Worm (Caenorhabditis elegans) whole organism, young adult: Measurements from ENCODE around the gene rnp-7.

Experiments
- B0019.2 ChIP-seq: fragments of 200-800 bp; sonication (Bioruptor generic); conservative IDR thresholded peaks from 2 replicates; pipeline ENCODE4 v1.3.6; 2022; ENCODE audit warnings: missing genetic modification reagents, missing genetic modification characterization, missing compliant biosample characterization
- B0261.1 ChIP-seq: sonication (generic microtip); optimal IDR thresholded peaks from 2 replicates; lab custom pipeline; 2016; ENCODE audit warnings: mild to moderate bottlenecking, missing genetic modification characterization, moderate library complexity, missing compliant biosample characterization
- F10E7.11 ChIP-seq: sonication (generic microtip); optimal IDR thresholded peaks from 2 replicates; lab custom pipeline; 2017; ENCODE audit warnings: mild to moderate bottlenecking, missing genetic modification characterization, moderate library complexity, missing compliant biosample characterization
- F22D6.2 ChIP-seq: sonication (generic microtip); optimal IDR thresholded peaks from 2 replicates; lab custom pipeline; 2016; ENCODE audit warnings: mild to moderate bottlenecking, missing genetic modification characterization, missing compliant biosample characterization
- F49E8.2 ChIP-seq: sonication (generic microtip); optimal IDR thresholded peaks from 3 replicates; lab custom pipeline; 2017; ENCODE audit warnings: missing genetic modification characterization, mild to moderate bottlenecking, missing compliant biosample characterization, antibody characterized with exemption, moderate library complexity; ENCODE audit not compliant: insufficient read depth
- F55B11.4 ChIP-seq: sonication (generic microtip); optimal IDR thresholded peaks from 2 replicates; lab custom pipeline; 2016; ENCODE audit warnings: missing compliant biosample characterization, missing genetic modification characterization, borderline replicate concordance; ENCODE audit not compliant: insufficient read depth
- F57A8.1 ChIP-seq: fragments of 200-800 bp; sonication (Bioruptor generic); optimal IDR thresholded peaks from 2 replicates; lab custom pipeline; 2018; ENCODE audit warnings: mild to moderate bottlenecking, missing genetic modification characterization, moderate library complexity, missing compliant biosample characterization
- T26A5.8 ChIP-seq: sonication (generic microtip); optimal IDR thresholded peaks from 2 replicates; lab custom pipeline; 2016; ENCODE audit warnings: missing genetic modification characterization, missing compliant biosample characterization
- Y53G8AR.9 ChIP-seq: fragments of 200-800 bp; sonication (Bioruptor generic); conservative IDR thresholded peaks from 2 replicates; pipeline ENCODE4 v1.3.6; 2022; ENCODE audit warnings: missing genetic modification reagents, missing genetic modification characterization, missing compliant biosample characterization
- Y79H2A.3 ChIP-seq: fragments of 200-800 bp; sonication (Bioruptor generic); conservative IDR thresholded peaks from 2 replicates; pipeline ENCODE4 v1.3.6; 2022; ENCODE audit warnings: missing genetic modification reagents, missing genetic modification characterization, missing compliant biosample characterization
- Y95B8A.8 ChIP-seq: fragments of 200-800 bp; sonication (Bioruptor generic); IDR thresholded peaks from 2 replicates; pipeline ENCODE4 v1.3.6; 2022; ENCODE audit warnings: missing genetic modification reagents, missing genetic modification characterization, missing compliant biosample characterization
- akir-1 ChIP-seq: fragments of 200-800 bp; sonication (Bioruptor generic); optimal IDR thresholded peaks from 2 replicates; lab custom pipeline; 2018; ENCODE audit warnings: mild to moderate bottlenecking, missing genetic modification characterization, moderate library complexity, missing compliant biosample characterization
- atf-7 ChIP-seq: sonication (generic microtip); optimal IDR thresholded peaks from 2 replicates; lab custom pipeline; 2017; ENCODE audit warnings: mild to moderate bottlenecking, missing genetic modification characterization, missing compliant biosample characterization
- athp-1 ChIP-seq: sonication (generic microtip); optimal IDR thresholded peaks from 2 replicates; lab custom pipeline; 2017; ENCODE audit warnings: mild to moderate bottlenecking, missing genetic modification characterization, missing compliant biosample characterization
- attf-5 ChIP-seq: fragments of 200-800 bp; sonication (Bioruptor generic); optimal IDR thresholded peaks from 2 replicates; lab custom pipeline; 2018; ENCODE audit warnings: mild to moderate bottlenecking, missing genetic modification characterization, missing compliant biosample characterization
- attf-6 ChIP-seq: fragments of 200-800 bp; sonication (Bioruptor generic); IDR thresholded peaks from 2 replicates; pipeline ENCODE4 v1.3.6; 2022; ENCODE audit warnings: missing genetic modification reagents, missing genetic modification characterization, missing compliant biosample characterization
- bed-1 ChIP-seq: fragments of 200-800 bp; sonication (Bioruptor generic); IDR thresholded peaks from 2 replicates; pipeline ENCODE4 v1.3.6; 2022; ENCODE audit warnings: missing genetic modification reagents, missing genetic modification characterization, missing compliant biosample characterization
- cebp-2 ChIP-seq: fragments of 200-800 bp; sonication (Bioruptor generic); IDR thresholded peaks from 2 replicates; pipeline ENCODE4 v1.3.6; 2022; ENCODE audit warnings: missing genetic modification characterization, missing compliant biosample characterization
- ceh-91 ChIP-seq: fragments of 200-800 bp; sonication (Bioruptor generic); IDR thresholded peaks from 2 replicates; pipeline ENCODE4 v1.3.6; 2022; ENCODE audit warnings: missing genetic modification reagents, missing genetic modification characterization, missing compliant biosample characterization
- dox-1 ChIP-seq: fragments of 200-800 bp; sonication (Bioruptor generic); IDR thresholded peaks from 2 replicates; pipeline ENCODE4 v1.3.6; 2022; ENCODE audit warnings: missing genetic modification reagents, missing genetic modification characterization, missing compliant biosample characterization
- dpff-1 ChIP-seq: sonication (generic microtip); optimal IDR thresholded peaks from 2 replicates; lab custom pipeline; 2017; ENCODE audit warnings: mild to moderate bottlenecking, missing genetic modification characterization, missing compliant biosample characterization
- efl-1 ChIP-seq: fragments of 150-350 bp; optimal IDR thresholded peaks from 2 replicates; lab custom pipeline; 2014; ENCODE audit warnings: missing biosample characterization, missing genetic modification reagents, missing genetic modification characterization
- fkh-3 ChIP-seq: sonication (generic microtip); optimal IDR thresholded peaks from 2 replicates; lab custom pipeline; 2016; ENCODE audit warnings: mild to moderate bottlenecking, missing genetic modification characterization, missing compliant biosample characterization
- him-1 ChIP-seq: sonication (generic microtip); optimal IDR thresholded peaks from 2 replicates; lab custom pipeline; 2016; ENCODE audit warnings: missing genotype, missing genetic modification reagents, missing genetic modification characterization, missing compliant biosample characterization
- hlh-12 ChIP-seq: sonication (generic microtip); optimal IDR thresholded peaks from 2 replicates; lab custom pipeline; 2016; ENCODE audit warnings: missing genetic modification characterization, missing compliant biosample characterization
- hmg-1.2 ChIP-seq: fragments of 200-800 bp; sonication (Bioruptor generic); IDR thresholded peaks from 2 replicates; pipeline ENCODE4 v1.3.6; 2022; ENCODE audit warnings: missing genetic modification reagents, missing genetic modification characterization, missing compliant biosample characterization
- hrde-1 ChIP-seq: sonication (generic microtip); optimal IDR thresholded peaks from 2 replicates; lab custom pipeline; 2016; ENCODE audit warnings: missing genetic modification characterization, mild to moderate bottlenecking, missing compliant biosample characterization, moderate library complexity, missing genotype, missing genetic modification reagents, borderline replicate concordance
- hsf-1 ChIP-seq: fragments of 200-800 bp; sonication (Bioruptor generic); IDR thresholded peaks from 2 replicates; pipeline ENCODE4 v1.3.6; 2022; ENCODE audit warnings: missing genetic modification reagents, missing genetic modification characterization, missing compliant biosample characterization
- lag-1 ChIP-seq: fragments of 200-800 bp; sonication (Bioruptor generic); IDR thresholded peaks from 2 replicates; pipeline ENCODE4 v1.3.6; 2022; ENCODE audit warnings: missing genetic modification reagents, missing genetic modification characterization, missing compliant biosample characterization
- lin-54 ChIP-seq: fragments of 200-800 bp; sonication (Bioruptor generic); optimal IDR thresholded peaks from 2 replicates; lab custom pipeline; 2018; ENCODE audit warnings: mild to moderate bottlenecking, missing genetic modification characterization, missing compliant biosample characterization
- madf-3 ChIP-seq: fragments of 200-800 bp; sonication (Bioruptor generic); IDR thresholded peaks from 2 replicates; pipeline ENCODE4 v1.3.6; 2022; ENCODE audit warnings: missing genetic modification reagents, missing genetic modification characterization, missing compliant biosample characterization
- madf-6 ChIP-seq: fragments of 200-800 bp; sonication (Bioruptor generic); IDR thresholded peaks from 2 replicates; pipeline ENCODE4 v1.3.6; 2022; ENCODE audit warnings: missing genetic modification reagents, missing genetic modification characterization, missing compliant biosample characterization
- mel-28 ChIP-seq: sonication (generic microtip); optimal IDR thresholded peaks from 2 replicates; lab custom pipeline; 2016; ENCODE audit warnings: borderline replicate concordance, mild to moderate bottlenecking, missing genetic modification characterization, missing compliant biosample characterization
- mxl-1 ChIP-seq: sonication (generic microtip); optimal IDR thresholded peaks from 2 replicates; lab custom pipeline; 2016; ENCODE audit warnings: missing genetic modification characterization, missing compliant biosample characterization
- rcor-1 ChIP-seq: fragments of 200-800 bp; sonication (Bioruptor generic); IDR thresholded peaks from 2 replicates; pipeline ENCODE4 v1.3.6; 2022; ENCODE audit warnings: missing genetic modification reagents, missing genetic modification characterization, missing compliant biosample characterization
- rec-8 ChIP-seq, 2 experiments: sonication (generic microtip); optimal IDR thresholded peaks; 2 replicates each; lab custom pipeline; 2016; ENCODE audit warnings: mild to moderate bottlenecking in 2 of 2, missing genetic modification characterization in 2 of 2, missing genetic modification reagents in 2 of 2, missing genotype in 2 of 2, missing biosample characterization in 1 of 2, missing compliant biosample characterization in 1 of 2, moderate library complexity in 1 of 2
- repo-1 ChIP-seq: sonication (generic microtip); optimal IDR thresholded peaks from 2 replicates; lab custom pipeline; 2017; ENCODE audit warnings: mild to moderate bottlenecking, missing genetic modification characterization, missing compliant biosample characterization
- sea-2 ChIP-seq: fragments of 200-800 bp; sonication (Bioruptor generic); IDR thresholded peaks from 2 replicates; pipeline ENCODE4 v1.3.6; 2022; ENCODE audit warnings: missing genetic modification characterization, missing compliant biosample characterization
- snpc-1.1 ChIP-seq: sonication (generic microtip); optimal IDR thresholded peaks from 2 replicates; lab custom pipeline; 2017; ENCODE audit warnings: missing genetic modification characterization, mild to moderate bottlenecking, missing compliant biosample characterization, antibody characterized with exemption, moderate library complexity, missing genotype, missing genetic modification reagents; ENCODE audit not compliant: insufficient read depth
- snpc-3.4 ChIP-seq: sonication (generic microtip); optimal IDR thresholded peaks from 2 replicates; lab custom pipeline; 2017; ENCODE audit warnings: missing genetic modification characterization, mild to moderate bottlenecking, missing compliant biosample characterization, antibody characterized with exemption, moderate library complexity, missing genotype, missing genetic modification reagents
- xnd-1 ChIP-seq: sonication (generic microtip); optimal IDR thresholded peaks from 2 replicates; lab custom pipeline; 2016; ENCODE audit warnings: missing genotype, missing genetic modification reagents, missing genetic modification characterization, missing compliant biosample characterization
- ztf-22 ChIP-seq: fragments of 200-800 bp; sonication (Bioruptor generic); optimal IDR thresholded peaks from 2 replicates; lab custom pipeline; 2018; ENCODE audit warnings: mild to moderate bottlenecking, missing genetic modification characterization, moderate library complexity, missing compliant biosample characterization
- ztf-26 ChIP-seq: sonication (generic microtip); optimal IDR thresholded peaks from 2 replicates; lab custom pipeline; 2017; ENCODE audit warnings: missing genetic modification characterization, missing compliant biosample characterization
- ztf-28 ChIP-seq: fragments of 200-800 bp; sonication (Bioruptor generic); IDR thresholded peaks from 2 replicates; pipeline ENCODE4 v1.3.6; 2022; ENCODE audit warnings: missing genetic modification reagents, missing genetic modification characterization, missing compliant biosample characterization
- ztf-3 ChIP-seq: fragments of 200-800 bp; sonication (Bioruptor generic); optimal IDR thresholded peaks from 2 replicates; lab custom pipeline; 2018; ENCODE audit warnings: mild to moderate bottlenecking, missing genetic modification characterization, missing compliant biosample characterization

The rnp-7 gene

ce11 chrIII:7159246-7159645 lies 1.7 kb downstream of the rnp-7 start:
- no peak for TF ChIP-seq snpc-1.1 (tag; lab: Kevin White, UChicago)
- no peak for TF ChIP-seq ztf-26 (tag; lab: Kevin White, UChicago)
- no peak for TF ChIP-seq fkh-3 (tag; lab: Kevin White, UChicago)
- TF ChIP-seq B0261.1 (tag; lab: Kevin White, UChicago), result no peak
- no peak for TF ChIP-seq atf-7 (tag; lab: Kevin White, UChicago)
- no peak for TF ChIP-seq rcor-1 (GFP tag; lab: Robert Waterston, UW)
- TF ChIP-seq F49E8.2 (tag; lab: Kevin White, UChicago), result no peak
- TF ChIP-seq hlh-12 (tag; lab: Kevin White, UChicago), result no peak
- TF ChIP-seq dox-1 (GFP tag; lab: Robert Waterston, UW), result no peak
- no peak for TF ChIP-seq F55B11.4 (tag; lab: Kevin White, UChicago)
- no peak for TF ChIP-seq repo-1 (tag; lab: Kevin White, UChicago)
- no peak for TF ChIP-seq lag-1 (GFP tag; lab: Robert Waterston, UW)
- no peak for TF ChIP-seq cebp-2
- no peak for TF ChIP-seq Y79H2A.3 (GFP tag; lab: Robert Waterston, UW)
- no peak for TF ChIP-seq ztf-3 (GFP tag; lab: Kevin White, UChicago)
- TF ChIP-seq attf-5, result no peak
- TF ChIP-seq sea-2 (GFP tag; lab: Robert Waterston, UW), result no peak
- no peak for TF ChIP-seq mel-28 (tag; lab: Kevin White, UChicago)
- no peak for TF ChIP-seq efl-1 (GFP tag; lab: Kevin White, UChicago)
- TF ChIP-seq madf-6 (GFP tag; lab: Robert Waterston, UW), result no peak

DNA sequence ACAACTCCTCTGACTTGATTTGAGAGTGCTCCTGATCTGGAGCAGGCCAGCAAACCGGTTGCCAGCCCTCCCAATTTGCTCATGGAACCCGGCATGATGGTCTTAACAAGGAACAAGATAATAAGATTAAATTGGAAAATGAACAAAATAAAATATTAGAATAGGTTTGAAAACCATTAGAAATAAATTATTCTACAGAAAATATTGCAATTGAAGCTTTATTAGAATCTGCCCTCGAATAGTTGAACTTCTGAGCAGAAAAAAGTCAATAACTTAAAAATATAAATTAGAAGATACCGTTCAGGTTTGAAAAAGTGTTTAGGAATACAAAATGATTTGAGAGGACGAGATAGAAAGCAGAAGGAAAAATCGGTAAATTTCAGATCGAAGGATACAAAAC lies 2.2 kb downstream of the rnp-7 start, which contains the start of gene nuo-4:
TSS of gene nuo-4 (minus strand) at position 101 of the 400 bp plus-strand sequence.
- peak; percentile 73; the same call in 1 of the 2 replicates for TF ChIP-seq madf-3 (GFP tag; lab: Robert Waterston, UW)
- no peak for TF ChIP-seq xnd-1 (tag; lab: Kevin White, UChicago)
- no peak for TF ChIP-seq B0261.1 (tag; lab: Kevin White, UChicago)
- TF ChIP-seq Y95B8A.8 (GFP tag; lab: Robert Waterston, UW), result no peak

- TF ChIP-seq ztf-28 (no peak), akir-1 (no peak), bed-1 (no peak), lin-54 (GFP tag; lab: Kevin White, UChicago) (peak; percentile 60), ztf-22 (no peak), T26A5.8 (tag; lab: Kevin White, UChicago) (no peak), F10E7.11 (tag; lab: Kevin White, UChicago) (no peak), dpff-1 (tag; lab: Kevin White, UChicago) (no peak), F57A8.1 (no peak), hsf-1 (GFP tag; lab: Robert Waterston, UW) (peak; percentile 85), hrde-1 (tag; lab: Kevin White, UChicago) (no peak), him-1 (tag; lab: Kevin White, UChicago) (no peak), hlh-12 (tag; lab: Kevin White, UChicago) (no peak), Y53G8AR.9 (GFP tag; lab: Robert Waterston, UW) (peak; percentile 59), fkh-3 (tag; lab: Kevin White, UChicago) (no peak), mxl-1 (tag; lab: Kevin White, UChicago) (no peak), snpc-3.4 (tag; lab: Kevin White, UChicago) (no peak), hmg-1.2 (GFP tag; lab: Robert Waterston, UW) (peak; percentile 94), ceh-91 (GFP tag; lab: Robert Waterston, UW) (no peak), rec-8 (tag; optimal IDR thresholded peaks at IDR 0.05; lab: Kevin White, UChicago) (no peak), rcor-1 (GFP tag; lab: Robert Waterston, UW) (peak; percentile 30; the same call in 1 of the 2 replicates), F22D6.2 (tag; lab: Kevin White, UChicago) (peak; percentile 3), attf-6 (GFP tag; lab: Robert Waterston, UW) (no peak), efl-1 (GFP tag; lab: Kevin White, UChicago) (no peak), B0019.2 (no peak), athp-1 (tag; lab: Kevin White, UChicago) (peak; percentile 18)
Measured at ce11 chrIII:7155631-7156030, 5.3 kb downstream of the rnp-7 start.
